Worm (Caenorhabditis elegans): ENCODE results near the gene ZC504.1.

ce11 chrX:10386001-10386400, 20.9 kb upstream of the ZC504.1 start:
- TF ChIP-seq ceh-30 (tag; optimal IDR thresholded peaks at IDR 0.05) = no peak
- no peak for TF ChIP-seq K02D7.2 (tag; optimal IDR thresholded peaks at IDR 0.05)
- no peak for TF ChIP-seq odd-2 (tag; optimal IDR thresholded peaks at IDR 0.05)
- TF ChIP-seq T23F11.4 (GFP tag; optimal IDR thresholded peaks at IDR 0.05) = no peak
- no peak for TF ChIP-seq dve-1 (tag; optimal IDR thresholded peaks at IDR 0.05)
- no peak for TF ChIP-seq ceh-14 (tag; optimal IDR thresholded peaks at IDR 0.05)
- no peak for TF ChIP-seq fkh-10 (GFP tag; optimal IDR thresholded peaks at IDR 0.05)
- no peak for TF ChIP-seq ceh-34 (tag; optimal IDR thresholded peaks at IDR 0.05)
- no peak for TF ChIP-seq ceh-19 (GFP tag; optimal IDR thresholded peaks at IDR 0.05)
- no peak for TF ChIP-seq ama-1 (optimal IDR thresholded peaks at IDR 0.05)
- TF ChIP-seq pat-9 (tag; optimal IDR thresholded peaks at IDR 0.05) = no peak
- no peak for TF ChIP-seq madf-2 (tag; optimal IDR thresholded peaks at IDR 0.05)
- no peak for TF ChIP-seq ceh-9 (tag; optimal IDR thresholded peaks at IDR 0.05)

Data from whole organism, late embryonic.